Fruit fly (Drosophila melanogaster) whole organism, embryonic: ENCODE results near the gene CG1622.
A peak's percentile ranks its signal among the peaks of the same experiment; 100 is the strongest.

Experiments
- Antp ChIP-seq: fragments of 200-800 bp; sonication (Bioruptor generic); optimal IDR thresholded peaks from 3 replicates; lab custom pipeline; 2016; ENCODE audit warnings: missing biosample characterization, missing genetic modification characterization
- Atf-2 ChIP-seq: fragments of 200-800 bp; sonication (Bioruptor generic); optimal IDR thresholded peaks from 2 replicates; lab custom pipeline; 2016; ENCODE audit warnings: missing biosample characterization, missing genetic modification characterization
- Bdp1 ChIP-seq: fragments of 200-800 bp; sonication (Bioruptor generic); optimal IDR thresholded peaks from 3 replicates; lab custom pipeline; 2016; ENCODE audit warnings: missing biosample characterization, missing genetic modification characterization
- CG11247 ChIP-seq: fragments of 200-800 bp; sonication (Bioruptor generic); IDR thresholded peaks from 2 replicates; pipeline ENCODE4 v1.3.6; 2022; ENCODE audit warnings: missing biosample characterization, missing genetic modification characterization
- CG12219 ChIP-seq: fragments of 200-800 bp; sonication (Bioruptor generic); optimal IDR thresholded peaks from 3 replicates; lab custom pipeline; 2018; ENCODE audit warnings: missing biosample characterization, mild to moderate bottlenecking, missing genetic modification characterization
- CG14710 ChIP-seq: fragments of 200-800 bp; sonication (Bioruptor generic); optimal IDR thresholded peaks from 3 replicates; lab custom pipeline; 2019; ENCODE audit warnings: missing biosample characterization, mild to moderate bottlenecking, missing genetic modification characterization, moderate library complexity
- CG1832 ChIP-seq: fragments of 200-800 bp; sonication (Bioruptor generic); optimal IDR thresholded peaks from 2 replicates; lab custom pipeline; 2017; ENCODE audit warnings: missing biosample characterization, mild to moderate bottlenecking, missing genetic modification characterization, inconsistent platforms
- CG7271 ChIP-seq: fragments of 200-800 bp; sonication (Bioruptor generic); optimal IDR thresholded peaks from 2 replicates; lab custom pipeline; 2018; ENCODE audit warnings: missing biosample characterization, mild to moderate bottlenecking, missing genetic modification characterization, moderate library complexity
- CG7556 ChIP-seq: fragments of 200-800 bp; sonication (Bioruptor generic); optimal IDR thresholded peaks from 2 replicates; lab custom pipeline; 2017; ENCODE audit warnings: missing biosample characterization, mild to moderate bottlenecking, missing genetic modification characterization
- CG7745 ChIP-seq: fragments of 200-800 bp; sonication (Bioruptor generic); optimal IDR thresholded peaks from 2 replicates; lab custom pipeline; 2018; ENCODE audit warnings: missing biosample characterization, mild to moderate bottlenecking, missing genetic modification characterization, moderate library complexity
- CG7928 ChIP-seq: fragments of 200-800 bp; sonication (Bioruptor generic); optimal IDR thresholded peaks from 2 replicates; lab custom pipeline; 2017; ENCODE audit warnings: missing biosample characterization, mild to moderate bottlenecking, missing genetic modification characterization
- CG7963 ChIP-seq: fragments of 200-800 bp; sonication (Bioruptor generic); IDR thresholded peaks from 3 replicates; pipeline ENCODE4 v1.3.6; 2022; ENCODE audit warnings: missing biosample characterization, missing genetic modification characterization; ENCODE audit not compliant: partially characterized antibody
- CG8765 ChIP-seq: fragments of 200-800 bp; sonication (Bioruptor generic); IDR thresholded peaks from 2 replicates; pipeline ENCODE4 v1.3.6; 2022; ENCODE audit warnings: missing biosample characterization, missing genetic modification characterization
- CG9437 ChIP-seq: fragments of 200-800 bp; sonication (Bioruptor generic); optimal IDR thresholded peaks from 2 replicates; lab custom pipeline; 2018; ENCODE audit warnings: missing biosample characterization, mild to moderate bottlenecking, missing genetic modification characterization
- Dp ChIP-seq: fragments of 200-800 bp; sonication (Bioruptor generic); optimal IDR thresholded peaks from 2 replicates; lab custom pipeline; 2018; ENCODE audit warnings: missing biosample characterization, mild to moderate bottlenecking, missing genetic modification characterization, moderate library complexity
- Ets97D ChIP-seq: fragments of 200-800 bp; sonication (Bioruptor generic); optimal IDR thresholded peaks from 3 replicates; lab custom pipeline; 2016; ENCODE audit warnings: missing biosample characterization, missing genetic modification characterization
- Hey ChIP-seq: fragments of 200-800 bp; sonication (Bioruptor generic); optimal IDR thresholded peaks from 3 replicates; lab custom pipeline; 2018; ENCODE audit warnings: missing biosample characterization, mild to moderate bottlenecking, missing genetic modification characterization
- Hr39 ChIP-seq: fragments of >200 bp; optimal IDR thresholded peaks from 2 replicates; lab custom pipeline; 2017
- Lim3 ChIP-seq: fragments of 200-800 bp; sonication (Bioruptor generic); IDR thresholded peaks from 2 replicates; pipeline ENCODE4 v1.3.6; 2022; ENCODE audit warnings: missing biosample characterization, missing genetic modification characterization
- Max ChIP-seq: fragments of 200-800 bp; sonication (Bioruptor generic); optimal IDR thresholded peaks from 2 replicates; lab custom pipeline; 2016; ENCODE audit warnings: missing biosample characterization, mild to moderate bottlenecking, missing genetic modification characterization
- Oaz ChIP-seq: fragments of 200-800 bp; sonication (Bioruptor generic); IDR thresholded peaks from 2 replicates; pipeline ENCODE4 v1.3.6; 2022; ENCODE audit warnings: missing biosample characterization, missing genetic modification characterization
- Ptx1 ChIP-seq: fragments of 200-800 bp; sonication (Bioruptor generic); IDR thresholded peaks from 2 replicates; pipeline ENCODE4 v1.3.6; 2022; ENCODE audit warnings: missing biosample characterization, missing genetic modification characterization
- ab ChIP-seq: fragments of 200-800 bp; sonication (Bioruptor generic); optimal IDR thresholded peaks from 2 replicates; lab custom pipeline; 2016; ENCODE audit warnings: missing biosample characterization, missing genetic modification characterization
- bcd ChIP-seq: fragments of 200-800 bp; sonication (Bioruptor generic); optimal IDR thresholded peaks from 2 replicates; lab custom pipeline; 2017; ENCODE audit warnings: missing biosample characterization, mild to moderate bottlenecking, missing genetic modification characterization
- bigmax ChIP-seq: fragments of 200-800 bp; sonication (Bioruptor generic); optimal IDR thresholded peaks from 2 replicates; lab custom pipeline; 2018; ENCODE audit warnings: missing biosample characterization, mild to moderate bottlenecking, missing genetic modification characterization
- br ChIP-seq: fragments of >200 bp; optimal IDR thresholded peaks from 2 replicates; lab custom pipeline; 2017
- btn ChIP-seq: fragments of 200-800 bp; sonication (Bioruptor generic); optimal IDR thresholded peaks from 2 replicates; lab custom pipeline; 2016; ENCODE audit warnings: missing biosample characterization, missing genetic modification characterization
- cas ChIP-seq: fragments of 200-800 bp; sonication (Bioruptor generic); IDR thresholded peaks from 2 replicates; pipeline ENCODE4 v1.3.6; 2022; ENCODE audit warnings: missing biosample characterization, missing genetic modification characterization
- esg ChIP-seq: fragments of 200-800 bp; sonication (Bioruptor generic); conservative IDR thresholded peaks from 2 replicates; pipeline ENCODE4 v1.3.6; 2022; ENCODE audit warnings: missing biosample characterization, missing genetic modification characterization
- eyg ChIP-seq: fragments of 200-800 bp; sonication (Bioruptor generic); optimal IDR thresholded peaks from 3 replicates; lab custom pipeline; 2016; ENCODE audit warnings: missing biosample characterization, missing genetic modification characterization
- hbn ChIP-seq: fragments of 200-800 bp; sonication (Bioruptor generic); IDR thresholded peaks from 2 replicates; pipeline ENCODE4 v1.3.6; 2022; ENCODE audit warnings: missing biosample characterization, missing genetic modification characterization; ENCODE audit not compliant: partially characterized antibody
- inv ChIP-seq: fragments of 200-800 bp; sonication (Bioruptor generic); IDR thresholded peaks from 2 replicates; pipeline ENCODE4 v1.3.6; 2022; ENCODE audit warnings: missing biosample characterization, missing genetic modification characterization; ENCODE audit not compliant: partially characterized antibody
- ken ChIP-seq: fragments of 200-800 bp; sonication (Bioruptor generic); IDR thresholded peaks from 3 replicates; pipeline ENCODE4 v1.3.6; 2022; ENCODE audit warnings: missing biosample characterization, missing genetic modification characterization
- lov ChIP-seq, 2 experiments: fragments of 200-800 bp in 1 of 2; fragments of >200 bp in 1 of 2; sonication (Bioruptor generic) in 1 of 2; IDR thresholded peaks in 1 of 2; optimal IDR thresholded peaks in 1 of 2; 2 replicates in 1 of 2; 3 replicates in 1 of 2; pipeline versions ENCODE4 v1.3.6 to Lab custom; 2017 to 2022; ENCODE audit warnings: missing biosample characterization in 1 of 2, missing genetic modification characterization in 1 of 2
- odd ChIP-seq: fragments of 200-800 bp; sonication (Bioruptor generic); optimal IDR thresholded peaks from 2 replicates; lab custom pipeline; 2017; ENCODE audit warnings: missing biosample characterization, mild to moderate bottlenecking, missing genetic modification characterization
- pho ChIP-seq: fragments of 200-800 bp; sonication (Bioruptor generic); optimal IDR thresholded peaks from 2 replicates; lab custom pipeline; 2016; ENCODE audit warnings: missing biosample characterization, missing genetic modification characterization
- pum ChIP-seq: fragments of 200-800 bp; sonication (Bioruptor generic); optimal IDR thresholded peaks from 2 replicates; lab custom pipeline; 2016; ENCODE audit warnings: missing biosample characterization, missing genetic modification characterization
- sc ChIP-seq, 3 experiments: fragments of >200 bp in 2 of 3; fragments of 200-800 bp in 1 of 3; sonication (Bioruptor generic) in 1 of 3; optimal IDR thresholded peaks; 2 replicates in 2 of 3; 3 replicates in 1 of 3; lab custom pipeline; 2017; ENCODE audit warnings: mild to moderate bottlenecking in 1 of 3, missing biosample characterization in 1 of 3, missing genetic modification characterization in 1 of 3, missing genetic modification reagents in 1 of 3
- sd ChIP-seq: fragments of 200-800 bp; sonication (Bioruptor generic); optimal IDR thresholded peaks from 3 replicates; lab custom pipeline; 2018; ENCODE audit warnings: missing biosample characterization, mild to moderate bottlenecking, missing genetic modification characterization, moderate library complexity
- seq ChIP-seq: fragments of 200-800 bp; sonication (Bioruptor generic); IDR thresholded peaks from 2 replicates; pipeline ENCODE4 v1.3.6; 2022; ENCODE audit warnings: missing biosample characterization, missing genetic modification characterization
- sim ChIP-seq: fragments of 200-800 bp; sonication (Bioruptor generic); IDR thresholded peaks from 2 replicates; pipeline ENCODE4 v1.3.6; 2022; ENCODE audit warnings: missing biosample characterization, missing genetic modification characterization
- slp2 ChIP-seq: fragments of 200-800 bp; sonication (Bioruptor generic); optimal IDR thresholded peaks from 2 replicates; lab custom pipeline; 2016; ENCODE audit warnings: missing biosample characterization, missing genetic modification characterization
- sna ChIP-seq: fragments of 200-800 bp; sonication (Bioruptor generic); IDR thresholded peaks from 2 replicates; pipeline ENCODE4 v1.3.6; 2022; ENCODE audit warnings: missing biosample characterization, missing genetic modification characterization; ENCODE audit not compliant: partially characterized antibody
- sob ChIP-seq: fragments of 200-800 bp; sonication (Bioruptor generic); IDR thresholded peaks from 2 replicates; pipeline ENCODE4 v1.3.6; 2022; ENCODE audit warnings: missing biosample characterization, missing genetic modification characterization
- tgo ChIP-seq: fragments of 200-800 bp; sonication (Bioruptor generic); IDR thresholded peaks from 3 replicates; pipeline ENCODE4 v1.3.6; 2022; ENCODE audit warnings: missing biosample characterization, missing genetic modification characterization
- tna ChIP-seq: fragments of 200-800 bp; sonication (Bioruptor generic); IDR thresholded peaks from 2 replicates; pipeline ENCODE4 v1.3.6; 2022; ENCODE audit warnings: missing biosample characterization, missing genetic modification characterization; ENCODE audit not compliant: partially characterized antibody
- unpg ChIP-seq: fragments of 200-800 bp; sonication (Bioruptor generic); optimal IDR thresholded peaks from 3 replicates; lab custom pipeline; 2018; ENCODE audit warnings: missing biosample characterization, mild to moderate bottlenecking, missing genetic modification characterization, moderate library complexity
- vnd ChIP-seq: fragments of 200-800 bp; sonication (Bioruptor generic); IDR thresholded peaks from 3 replicates; pipeline ENCODE4 v1.3.6; 2022; ENCODE audit warnings: missing biosample characterization, missing genetic modification characterization; ENCODE audit not compliant: partially characterized antibody
- vvl ChIP-seq: fragments of 200-800 bp; sonication (Bioruptor generic); IDR thresholded peaks from 2 replicates; pipeline ENCODE4 v1.3.6; 2022; ENCODE audit warnings: missing biosample characterization, missing genetic modification characterization

Gene CG1622

dm6 chrX:13334434-13335146, 37.7 kb downstream of the CG1622 start (continued):
- TF ChIP-seq tna (GFP tag; lab: Robert Waterston, UW) (no peak; the same call in 1 of the 2 replicates), Antp (GFP tag; lab: Kevin White, UChicago) (peak; percentile 33), CG1832 (GFP tag; lab: Kevin White, UChicago) (no peak), pho (GFP tag; lab: Kevin White, UChicago) (peak; percentile 53), odd (GFP tag; lab: Kevin White, UChicago) (no peak), tgo (no peak), ken (GFP tag; lab: Robert Waterston, UW) (peak; percentile 59; the same call in 1 of the 3 replicates), eyg (GFP tag; lab: Kevin White, UChicago) (no peak), br (lab: Kevin White, UChicago) (no peak), Ets97D (peak; percentile 72), CG11247 (GFP tag; lab: Robert Waterston, UW) (peak; percentile 52; the same call in 1 of the 2 replicates), pum (peak; percentile 19), sd (tag; lab: Kevin White, UChicago) (peak; percentile 86), seq (GFP tag; lab: Robert Waterston, UW) (no peak), Max (GFP tag; lab: Kevin White, UChicago) (peak; percentile 29), Bdp1 (GFP tag; lab: Kevin White, UChicago) (peak; percentile 5), CG7928 (GFP tag; lab: Kevin White, UChicago) (peak; percentile 92), Dp (peak; percentile 91), Lim3 (GFP tag; lab: Robert Waterston, UW) (no peak), CG7271 (tag; lab: Kevin White, UChicago) (no peak), sna (GFP tag; lab: Robert Waterston, UW) (no peak), CG14710 (tag; lab: Kevin White, UChicago) (peak; percentile 47), esg (GFP tag; lab: Robert Waterston, UW) (no peak), lov (optimal IDR thresholded peaks at IDR 0.05; lab: Kevin White, UChicago) (no peak), lov (GFP tag; IDR thresholded peaks at IDR 0.05; lab: Robert Waterston, UW) (no peak), slp2 (GFP tag; lab: Kevin White, UChicago) (no peak), ab (GFP tag; lab: Kevin White, UChicago) (no peak), sob (GFP tag; lab: Robert Waterston, UW) (peak; percentile 65), sc (optimal IDR thresholded peaks at IDR 0.05; lab: Kevin White, UChicago) (no peak), sc (GFP tag; optimal IDR thresholded peaks at IDR 0.05; lab: Kevin White, UChicago) (no peak), vvl (GFP tag; lab: Robert Waterston, UW) (0 out of 2 replicates have a peak, but pooled peaks have one; percentile 9), hbn (no peak), Oaz (no peak), CG7556 (GFP tag; lab: Kevin White, UChicago) (peak; percentile 1), Hr39 (lab: Kevin White, UChicago) (no peak), CG7745 (no peak), Hey (no peak), Atf-2 (GFP tag; lab: Kevin White, UChicago) (no peak), CG9437 (GFP tag; lab: Kevin White, UChicago) (no peak), cas (no peak), Ptx1 (GFP tag; lab: Robert Waterston, UW) (no peak), btn (GFP tag; lab: Kevin White, UChicago) (no peak), bcd (GFP tag; lab: Kevin White, UChicago) (peak; percentile 20), vnd (GFP tag; lab: Robert Waterston, UW) (no peak), sim (GFP tag; lab: Robert Waterston, UW) (no peak), CG12219 (no peak), inv (GFP tag; lab: Robert Waterston, UW) (no peak), unpg (no peak), CG8765 (GFP tag; lab: Robert Waterston, UW) (no peak), CG7963 (GFP tag; lab: Robert Waterston, UW) (no peak), bigmax (GFP tag; lab: Kevin White, UChicago) (no peak)
